Worm (Caenorhabditis elegans): ENCODE results near the gene irld-20.

Gene irld-20

DNA sequence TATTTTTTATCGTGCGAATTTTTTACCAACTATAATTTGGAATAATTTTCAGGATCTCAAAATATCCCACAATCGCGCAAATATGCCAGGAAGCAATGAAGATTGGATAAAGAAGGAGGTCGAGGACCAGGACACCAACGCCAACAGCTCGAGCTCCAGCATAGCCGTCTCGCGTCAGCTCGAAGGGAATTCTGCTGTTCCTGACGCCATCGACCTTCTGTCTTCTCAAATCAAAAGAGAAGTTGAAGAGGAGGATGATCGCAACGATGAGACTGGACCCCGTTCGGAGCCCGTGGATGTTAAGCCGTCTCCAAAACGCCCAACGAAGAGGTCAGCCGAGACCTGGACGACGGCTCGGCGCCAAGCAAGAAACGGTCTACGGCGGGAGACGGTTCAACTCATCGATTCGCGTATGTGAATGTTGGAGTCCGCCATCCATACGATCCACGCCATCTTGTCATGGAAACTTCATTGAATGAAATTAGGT lies 4.5 kb upstream of the irld-20 start, which contains the start of gene Y111B2A.21:
TSS of gene Y111B2A.21 (plus strand) at position 51 of the 487 bp plus-strand sequence.
- no peak for TF ChIP-seq ces-1 (GFP tag; optimal IDR thresholded peaks at IDR 0.05)
- no peak for TF ChIP-seq sptf-1 (tag; optimal IDR thresholded peaks at IDR 0.05)
- TF ChIP-seq mls-2 (tag; optimal IDR thresholded peaks at IDR 0.05) = no peak
- no peak for TF ChIP-seq ztf-11 (tag; optimal IDR thresholded peaks at IDR 0.05)
- TF ChIP-seq ceh-39 (tag; optimal IDR thresholded peaks at IDR 0.05) = no peak
- no peak for TF ChIP-seq drap-1 (GFP tag; optimal IDR thresholded peaks at IDR 0.05)
- no peak for TF ChIP-seq nhr-2 (tag; optimal IDR thresholded peaks at IDR 0.05)
- no peak for TF ChIP-seq hlh-1 (tag; optimal IDR thresholded peaks at IDR 0.05)
- no peak for TF ChIP-seq nhr-76 (tag; optimal IDR thresholded peaks at IDR 0.05)
- TF ChIP-seq nhr-12 (tag; optimal IDR thresholded peaks at IDR 0.05) = no peak
- no peak for TF ChIP-seq lsy-2 (tag; optimal IDR thresholded peaks at IDR 0.05)

ce11 chrIII:12755048-12755447 lies 4.1 kb downstream of the irld-20 start, which contains the start of gene srw-10:
Gene srw-10, plus strand, starts transcription at chrIII:12755348.
- no peak for TF ChIP-seq M03D4.4 (tag; optimal IDR thresholded peaks at IDR 0.05)
- TF ChIP-seq ham-2 (GFP tag; optimal IDR thresholded peaks at IDR 0.05) = no peak
- TF ChIP-seq lsy-2 (tag; optimal IDR thresholded peaks at IDR 0.05) = no peak
- no peak for TF ChIP-seq hlh-1 (tag; optimal IDR thresholded peaks at IDR 0.05)
- TF ChIP-seq pha-4 (tag; optimal IDR thresholded peaks at IDR 0.05) = no peak

DNA sequence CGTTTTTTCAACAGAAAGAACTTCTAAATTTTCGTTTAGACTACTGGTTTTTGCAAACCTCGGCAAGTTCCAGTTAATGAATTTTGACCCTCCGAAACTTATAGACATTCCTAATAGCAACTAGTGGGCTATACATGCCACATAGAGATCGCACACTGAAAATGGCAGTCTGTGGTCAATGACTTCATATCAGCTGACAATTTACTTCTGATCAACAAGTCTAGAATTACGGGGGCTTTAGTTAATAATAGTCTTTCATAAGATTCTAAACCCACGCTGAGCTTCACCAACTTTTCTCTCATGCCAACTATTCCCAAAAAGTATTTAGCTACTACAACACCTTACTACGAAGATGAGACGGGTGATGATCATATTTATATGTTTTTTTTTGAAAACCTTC lies 6.5 kb downstream of the irld-20 start, which contains the start of gene srw-9:
TSS of gene srw-9 (plus strand) at position 301 of the 400 bp plus-strand sequence.
- TF ChIP-seq drap-1 (GFP tag; optimal IDR thresholded peaks at IDR 0.05) (no peak), tbx-8 (GFP tag; optimal IDR thresholded peaks at IDR 0.05) (no peak), M03D4.4 (tag; optimal IDR thresholded peaks at IDR 0.05) (no peak)

ce11 chrIII:12764241-12764640 lies 13.3 kb downstream of the irld-20 start, which contains the start of the genes irld-19 and irld-61:
Gene irld-19, minus strand, starts transcription at chrIII:12764341.
Gene irld-61, plus strand, starts transcription at chrIII:12764553.
- TF ChIP-seq sem-2 (GFP tag; optimal IDR thresholded peaks at IDR 0.05) (no peak), snpc-4 (tag; optimal IDR thresholded peaks at IDR 0.05) (no peak), zip-8 (tag; optimal IDR thresholded peaks at IDR 0.05) (no peak), nhr-12 (tag; optimal IDR thresholded peaks at IDR 0.05) (no peak), lin-32 (GFP tag; optimal IDR thresholded peaks at IDR 0.05) (no peak), nhr-76 (tag; optimal IDR thresholded peaks at IDR 0.05) (no peak), mab-5 (tag; optimal IDR thresholded peaks at IDR 0.05) (no peak), lin-13 (tag; optimal IDR thresholded peaks at IDR 0.05) (no peak), ztf-11 (tag; optimal IDR thresholded peaks at IDR 0.05) (no peak), blmp-1 (tag; optimal IDR thresholded peaks at IDR 0.05) (no peak), hlh-1 (tag; optimal IDR thresholded peaks at IDR 0.05) (no peak)

ce11 chrIII:12773753-12774152 lies 22.8 kb downstream of the irld-20 start:
- TF ChIP-seq elt-1 (tag; optimal IDR thresholded peaks at IDR 0.05; ENCODE audit: borderline replicate concordance, insufficient read depth) (no peak), mab-5 (tag; optimal IDR thresholded peaks at IDR 0.05) (no peak), cnd-1 (tag; optimal IDR thresholded peaks at IDR 0.05) (no peak), bed-3 (GFP tag; optimal IDR thresholded peaks at IDR 0.05) (no peak), ces-1 (GFP tag; optimal IDR thresholded peaks at IDR 0.05) (no peak), unc-120 (tag; optimal IDR thresholded peaks at IDR 0.05; ENCODE audit: poor library complexity, severe bottlenecking) (no peak), nhr-12 (tag; optimal IDR thresholded peaks at IDR 0.05) (no peak)

DNA sequence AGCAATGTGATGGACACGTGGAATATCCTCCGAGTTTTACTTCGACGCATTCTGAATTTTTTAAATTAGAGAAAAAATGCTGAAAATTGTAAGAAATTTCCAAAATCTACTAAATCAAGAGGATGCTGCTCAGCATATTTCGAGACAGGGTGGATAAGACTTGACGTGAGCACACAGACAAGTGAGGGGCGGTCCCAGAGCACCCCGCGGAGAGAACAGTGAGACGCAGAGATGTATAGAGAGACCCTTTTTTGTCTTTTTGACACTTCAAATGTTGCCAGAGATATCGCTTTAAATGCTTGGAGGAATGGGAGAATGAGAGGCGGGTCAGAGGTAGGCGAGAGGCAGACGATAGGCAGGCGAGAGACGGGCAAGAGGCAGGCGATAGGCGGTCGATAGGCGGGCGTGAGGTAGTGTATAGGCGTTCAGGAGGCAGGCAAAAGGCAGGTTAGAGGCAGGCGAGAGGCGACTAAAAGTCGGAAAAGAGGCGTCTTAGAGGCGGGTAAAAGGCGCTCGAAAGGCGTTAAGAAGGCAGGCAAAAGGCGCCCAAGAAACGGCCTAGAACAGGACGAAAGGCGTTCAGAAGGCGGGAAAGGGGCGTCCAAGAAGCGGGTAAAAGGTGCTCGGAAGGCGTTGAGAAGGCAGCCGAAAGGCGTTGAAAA lies 28.9 kb downstream of the irld-20 start, which contains the start of gene gab-1:
TSS of gene gab-1 (minus strand) at position 51 of the 662 bp plus-strand sequence.
- TF ChIP-seq sptf-1 (tag; optimal IDR thresholded peaks at IDR 0.05) = peak; percentile 24
- no peak for TF ChIP-seq zip-8 (tag; optimal IDR thresholded peaks at IDR 0.05)
- TF ChIP-seq lin-13 (tag; optimal IDR thresholded peaks at IDR 0.05) = no peak
- TF ChIP-seq nhr-76 (tag; optimal IDR thresholded peaks at IDR 0.05) = no peak
- no peak for TF ChIP-seq unc-62 (GFP tag; optimal IDR thresholded peaks at IDR 0.05)
- no peak for TF ChIP-seq hlh-1 (tag; optimal IDR thresholded peaks at IDR 0.05)
- no peak for TF ChIP-seq mab-5 (tag; optimal IDR thresholded peaks at IDR 0.05)
- no peak for TF ChIP-seq nhr-12 (tag; optimal IDR thresholded peaks at IDR 0.05)
- no peak for TF ChIP-seq nhr-28 (tag; optimal IDR thresholded peaks at IDR 0.05)
- TF ChIP-seq ceh-83 (GFP tag; optimal IDR thresholded peaks at IDR 0.05) = peak; percentile 5
- no peak for TF ChIP-seq pha-4 (tag; optimal IDR thresholded peaks at IDR 0.05)
- TF ChIP-seq unc-39 (tag; optimal IDR thresholded peaks at IDR 0.05) = no peak
- no peak for TF ChIP-seq drap-1 (GFP tag; optimal IDR thresholded peaks at IDR 0.05)
- no peak for TF ChIP-seq blmp-1 (tag; optimal IDR thresholded peaks at IDR 0.05)

Measured in whole organism, mixed stage, embryonic.